Worm (Caenorhabditis elegans): ENCODE data around the gene T25F10.4.
A peak's percentile ranks its signal among the peaks of the same experiment; 100 is the strongest.

- no peak for TF ChIP-seq peb-1 (tag; optimal IDR thresholded peaks at IDR 0.05)
- no peak for TF ChIP-seq lin-13 (GFP tag; optimal IDR thresholded peaks at IDR 0.05)
- TF ChIP-seq nhr-237 (tag; optimal IDR thresholded peaks at IDR 0.05), result no peak
- TF ChIP-seq ama-1 (optimal IDR thresholded peaks at IDR 0.05), result no peak
- TF ChIP-seq ztf-11 (tag; optimal IDR thresholded peaks at IDR 0.05), result no peak
- TF ChIP-seq crh-2 (tag; optimal IDR thresholded peaks at IDR 0.05), result no peak
- peak; percentile 94 for TF ChIP-seq blmp-1 (tag; optimal IDR thresholded peaks at IDR 0.05; ENCODE audit: insufficient read depth)
- TF ChIP-seq ceh-82 (tag; optimal IDR thresholded peaks at IDR 0.05), result no peak
- TF ChIP-seq dmd-4 (tag; optimal IDR thresholded peaks at IDR 0.05), result no peak
- no peak for TF ChIP-seq unc-62 (GFP tag; optimal IDR thresholded peaks at IDR 0.05)
- no peak for TF ChIP-seq snpc-4 (tag; optimal IDR thresholded peaks at IDR 0.05)
- no peak for TF ChIP-seq unc-55 (GFP tag; optimal IDR thresholded peaks at IDR 0.05)
- TF ChIP-seq nhr-11 (tag; optimal IDR thresholded peaks at IDR 0.05), result no peak
Observed at ce11 chrV:6736877-6737276, 25.4 kb downstream of the T25F10.4 start.

All from whole organism, L2 larva.